Worm (Caenorhabditis elegans) whole organism, late embryonic: ENCODE measurements around the gene C50D2.1.

Experiments
- C08G9.2 ChIP-seq: sonication (generic microtip); optimal IDR thresholded peaks from 2 replicates; lab custom pipeline; 2016; ENCODE audit warnings: mild to moderate bottlenecking, missing genetic modification characterization, moderate library complexity, missing compliant biosample characterization
- C38D4.7 ChIP-seq: fragments of 200-800 bp; sonication (Bioruptor generic); optimal IDR thresholded peaks from 2 replicates; lab custom pipeline; 2018; ENCODE audit warnings: mild to moderate bottlenecking, missing genetic modification characterization, moderate library complexity, missing compliant biosample characterization
- Y22D7AL.16 ChIP-seq: sonication (generic microtip); optimal IDR thresholded peaks from 2 replicates; lab custom pipeline; 2016; ENCODE audit warnings: missing genetic modification characterization, missing compliant biosample characterization
- ceh-18 ChIP-seq: sonication (generic microtip); optimal IDR thresholded peaks from 2 replicates; lab custom pipeline; 2016; ENCODE audit warnings: missing genetic modification characterization, missing compliant biosample characterization
- ceh-24 ChIP-seq: sonication (generic microtip); optimal IDR thresholded peaks from 2 replicates; lab custom pipeline; 2016; ENCODE audit warnings: mild to moderate bottlenecking, missing genetic modification characterization, missing compliant biosample characterization
- ceh-31 ChIP-seq: sonication (generic microtip); optimal IDR thresholded peaks from 2 replicates; lab custom pipeline; 2016; ENCODE audit warnings: missing genetic modification characterization, missing compliant biosample characterization
- ceh-34 ChIP-seq: sonication (generic microtip); optimal IDR thresholded peaks from 2 replicates; lab custom pipeline; 2016; ENCODE audit warnings: mild to moderate bottlenecking, missing genetic modification characterization, missing compliant biosample characterization
- ceh-48 ChIP-seq: sonication (generic microtip); optimal IDR thresholded peaks from 2 replicates; lab custom pipeline; 2016; ENCODE audit warnings: missing genetic modification characterization, inconsistent platforms, missing compliant biosample characterization
- che-1 ChIP-seq: sonication (generic microtip); optimal IDR thresholded peaks from 2 replicates; lab custom pipeline; 2016; ENCODE audit warnings: mild to moderate bottlenecking, missing genetic modification characterization, missing compliant biosample characterization
- dmd-4 ChIP-seq: sonication (generic microtip); optimal IDR thresholded peaks from 2 replicates; lab custom pipeline; 2016; ENCODE audit warnings: borderline replicate concordance, missing genetic modification characterization, missing compliant biosample characterization
- dve-1 ChIP-seq: sonication (generic microtip); optimal IDR thresholded peaks from 2 replicates; lab custom pipeline; 2017; ENCODE audit warnings: antibody characterized with exemption, mild to moderate bottlenecking, missing genetic modification characterization, missing compliant biosample characterization
- elt-2 ChIP-seq: sonication (generic microtip); optimal IDR thresholded peaks from 2 replicates; lab custom pipeline; 2016; ENCODE audit warnings: missing genetic modification reagents, missing genetic modification characterization, missing compliant biosample characterization
- ets-4 ChIP-seq: sonication (generic microtip); optimal IDR thresholded peaks from 2 replicates; lab custom pipeline; 2016; ENCODE audit warnings: missing genetic modification characterization, missing compliant biosample characterization
- hlh-13 ChIP-seq: fragments of 200-800 bp; sonication (Bioruptor generic); optimal IDR thresholded peaks from 2 replicates; lab custom pipeline; 2018; ENCODE audit warnings: mild to moderate bottlenecking, missing genetic modification characterization, missing compliant biosample characterization
- hlh-15 ChIP-seq: sonication (generic microtip); optimal IDR thresholded peaks from 2 replicates; lab custom pipeline; 2016; ENCODE audit warnings: missing genetic modification characterization, missing compliant biosample characterization
- hlh-30 ChIP-seq: sonication (generic microtip); optimal IDR thresholded peaks from 2 replicates; lab custom pipeline; 2017; ENCODE audit warnings: antibody characterized with exemption, missing genetic modification characterization, missing compliant biosample characterization; ENCODE audit not compliant: insufficient read depth
- hlh-6 ChIP-seq: sonication (generic microtip); optimal IDR thresholded peaks from 2 replicates; lab custom pipeline; 2016; ENCODE audit warnings: missing genotype, missing genetic modification characterization, missing compliant biosample characterization
- hlh-8 ChIP-seq: sonication (generic microtip); optimal IDR thresholded peaks from 2 replicates; lab custom pipeline; 2016; ENCODE audit warnings: missing genotype, missing genetic modification characterization, missing compliant biosample characterization
- lin-11 ChIP-seq: fragments of 200-800 bp; sonication (Bioruptor generic); optimal IDR thresholded peaks from 2 replicates; lab custom pipeline; 2018; ENCODE audit warnings: mild to moderate bottlenecking, missing genetic modification characterization, missing compliant biosample characterization
- nfya-1 ChIP-seq: sonication (generic microtip); optimal IDR thresholded peaks from 2 replicates; lab custom pipeline; 2017; ENCODE audit warnings: missing genetic modification characterization, mild to moderate bottlenecking, missing compliant biosample characterization, antibody characterized with exemption, moderate library complexity
- nhr-232 ChIP-seq: sonication (generic microtip); optimal IDR thresholded peaks from 2 replicates; lab custom pipeline; 2016; ENCODE audit warnings: missing genetic modification characterization, missing compliant biosample characterization
- pag-3 ChIP-seq: sonication (generic microtip); optimal IDR thresholded peaks from 2 replicates; lab custom pipeline; 2016; ENCODE audit warnings: missing compliant biosample characterization, missing genetic modification characterization, borderline replicate concordance
- pat-9 ChIP-seq: fragments of 200-800 bp; sonication (Bioruptor generic); optimal IDR thresholded peaks from 2 replicates; lab custom pipeline; 2018; ENCODE audit warnings: mild to moderate bottlenecking, missing genetic modification characterization, moderate library complexity, missing compliant biosample characterization
- pax-1 ChIP-seq: fragments of 150-350 bp; optimal IDR thresholded peaks from 2 replicates; lab custom pipeline; 2014; ENCODE audit warnings: missing biosample characterization, missing genetic modification characterization
- pqm-1 ChIP-seq: sonication (generic microtip); optimal IDR thresholded peaks from 2 replicates; lab custom pipeline; 2016; ENCODE audit warnings: missing genetic modification characterization, missing compliant biosample characterization
- ref-2 ChIP-seq: sonication (generic microtip); optimal IDR thresholded peaks from 2 replicates; lab custom pipeline; 2016; ENCODE audit warnings: missing genetic modification characterization, missing compliant biosample characterization
- rnt-1 ChIP-seq: sonication (generic microtip); optimal IDR thresholded peaks from 2 replicates; lab custom pipeline; 2016; ENCODE audit warnings: missing genetic modification characterization, missing compliant biosample characterization
- sdc-2 ChIP-seq: sonication (generic microtip); optimal IDR thresholded peaks from 2 replicates; lab custom pipeline; 2016; ENCODE audit warnings: missing genotype, missing genetic modification characterization, missing compliant biosample characterization
- syd-9 ChIP-seq: sonication (generic microtip); optimal IDR thresholded peaks from 2 replicates; lab custom pipeline; 2016; ENCODE audit warnings: mild to moderate bottlenecking, missing genetic modification characterization, moderate library complexity, missing compliant biosample characterization
- tbx-2 ChIP-seq: sonication (generic microtip); optimal IDR thresholded peaks from 2 replicates; lab custom pipeline; 2016; ENCODE audit warnings: missing genetic modification characterization, missing compliant biosample characterization
- unc-42 ChIP-seq: sonication (generic microtip); optimal IDR thresholded peaks from 2 replicates; lab custom pipeline; 2016; ENCODE audit warnings: missing genotype, missing genetic modification characterization, missing compliant biosample characterization
- unc-55 ChIP-seq: sonication (generic microtip); optimal IDR thresholded peaks from 2 replicates; lab custom pipeline; 2017; ENCODE audit warnings: missing biosample characterization, missing genetic modification reagents, missing genetic modification characterization
- zip-5 ChIP-seq: sonication (generic microtip); optimal IDR thresholded peaks from 2 replicates; lab custom pipeline; 2016; ENCODE audit warnings: missing genetic modification characterization, missing compliant biosample characterization

Gene C50D2.1

DNA sequence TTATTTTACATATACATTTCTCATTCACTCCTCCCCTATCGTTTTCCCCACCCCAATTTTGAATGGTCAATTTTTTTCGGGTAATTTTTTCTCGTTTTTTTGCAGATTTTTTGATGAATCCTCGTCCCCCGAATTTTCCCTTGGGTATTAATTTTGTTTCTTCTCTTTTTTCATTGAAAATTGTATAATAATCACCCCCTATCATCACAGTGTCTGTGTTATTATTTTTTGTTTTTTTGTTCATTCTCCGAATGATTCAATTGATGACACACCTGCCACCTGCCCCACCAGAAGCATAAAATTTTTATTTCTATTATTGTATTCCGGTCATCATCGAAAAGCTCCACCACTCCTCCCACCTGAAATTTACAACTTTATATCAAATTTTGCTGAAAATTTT lies 40.9 kb downstream of the C50D2.1 start, which contains the start of gene T25D3.3:
Gene T25D3.3, plus strand, starts transcription at position 301 of the 400 bp plus-strand sequence.
- TF ChIP-seq hlh-8 (tag; lab: Kevin White, UChicago) = no peak

DNA sequence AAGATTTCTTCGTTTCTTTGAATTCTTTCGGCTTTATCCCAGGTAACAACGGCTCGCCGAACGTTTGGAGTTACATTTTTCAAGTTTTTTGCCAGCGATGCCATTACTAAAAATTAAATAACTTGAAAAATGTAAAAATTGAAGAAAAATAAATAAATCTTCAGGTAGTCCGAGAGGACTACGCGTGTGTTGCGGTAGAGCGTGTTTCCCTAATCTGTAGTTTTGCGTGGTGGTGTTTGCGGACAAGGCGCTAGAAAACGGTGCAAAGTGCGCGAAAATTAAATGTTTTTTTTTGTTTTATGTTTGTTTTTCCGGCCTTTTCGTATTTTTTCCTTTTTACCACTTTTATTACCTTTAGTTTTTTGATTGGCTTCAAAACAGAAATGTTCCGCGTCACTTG lies 44.5 kb downstream of the C50D2.1 start, which contains the start of gene mrpl-28:
Gene mrpl-28, minus strand, starts transcription at position 106 of the 400 bp plus-strand sequence.
- TF ChIP-seq C08G9.2 (tag; lab: Kevin White, UChicago) (peak; percentile 46), hlh-15 (tag; lab: Kevin White, UChicago) (no peak), ceh-34 (tag; lab: Kevin White, UChicago) (peak; percentile 25), zip-5 (tag; lab: Kevin White, UChicago) (no peak), hlh-6 (no peak), nhr-232 (tag; lab: Kevin White, UChicago) (no peak), tbx-2 (tag; lab: Kevin White, UChicago) (peak; percentile 40), unc-42 (tag; lab: Kevin White, UChicago) (peak; percentile 69), ceh-31 (tag; lab: Kevin White, UChicago) (peak; percentile 51), pqm-1 (tag; lab: Kevin White, UChicago) (peak; percentile 43), ceh-24 (tag; lab: Kevin White, UChicago) (no peak), hlh-13 (GFP tag; lab: Kevin White, UChicago) (no peak), ceh-48 (tag; lab: Kevin White, UChicago) (no peak), ets-4 (tag; lab: Kevin White, UChicago) (peak; percentile 50), nfya-1 (tag; lab: Kevin White, UChicago) (peak; percentile 66), dve-1 (tag; lab: Kevin White, UChicago) (peak; percentile 57), pag-3 (tag; lab: Kevin White, UChicago) (no peak), sdc-2 (tag; lab: Kevin White, UChicago) (no peak), pax-1 (peak; percentile 71), lin-11 (tag; lab: Kevin White, UChicago) (no peak), elt-2 (tag; lab: Kevin White, UChicago) (peak; percentile 63), ceh-18 (tag; lab: Kevin White, UChicago) (peak; percentile 52), syd-9 (tag; lab: Kevin White, UChicago) (no peak)

DNA sequence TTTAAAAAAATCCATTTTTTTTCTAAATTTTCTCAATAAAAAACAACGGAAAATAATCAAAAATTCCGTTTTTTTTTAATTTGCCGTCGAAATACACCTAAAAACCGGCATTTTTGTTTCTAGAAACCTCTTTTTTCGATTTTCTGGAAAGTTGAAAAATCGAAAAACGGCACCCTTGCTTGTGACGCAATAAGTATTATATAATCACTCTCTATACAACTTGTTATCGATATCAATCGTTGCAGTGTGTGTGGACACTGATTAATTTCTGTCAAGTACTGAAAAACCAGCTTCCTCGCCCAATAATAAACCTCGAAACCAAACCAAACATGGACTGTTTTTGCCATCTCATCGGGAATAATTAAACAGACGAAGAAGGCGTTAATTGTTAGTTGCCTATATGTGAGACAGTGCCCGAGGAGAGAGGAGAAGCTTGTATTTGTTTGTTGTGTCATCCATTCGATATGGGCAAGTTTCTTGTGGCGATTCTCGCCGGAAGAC lies 45.7 kb downstream of the C50D2.1 start:
- TF ChIP-seq elt-2 (tag; lab: Kevin White, UChicago) (peak; percentile 65), C38D4.7 (GFP tag; lab: Kevin White, UChicago) (no peak)

DNA sequence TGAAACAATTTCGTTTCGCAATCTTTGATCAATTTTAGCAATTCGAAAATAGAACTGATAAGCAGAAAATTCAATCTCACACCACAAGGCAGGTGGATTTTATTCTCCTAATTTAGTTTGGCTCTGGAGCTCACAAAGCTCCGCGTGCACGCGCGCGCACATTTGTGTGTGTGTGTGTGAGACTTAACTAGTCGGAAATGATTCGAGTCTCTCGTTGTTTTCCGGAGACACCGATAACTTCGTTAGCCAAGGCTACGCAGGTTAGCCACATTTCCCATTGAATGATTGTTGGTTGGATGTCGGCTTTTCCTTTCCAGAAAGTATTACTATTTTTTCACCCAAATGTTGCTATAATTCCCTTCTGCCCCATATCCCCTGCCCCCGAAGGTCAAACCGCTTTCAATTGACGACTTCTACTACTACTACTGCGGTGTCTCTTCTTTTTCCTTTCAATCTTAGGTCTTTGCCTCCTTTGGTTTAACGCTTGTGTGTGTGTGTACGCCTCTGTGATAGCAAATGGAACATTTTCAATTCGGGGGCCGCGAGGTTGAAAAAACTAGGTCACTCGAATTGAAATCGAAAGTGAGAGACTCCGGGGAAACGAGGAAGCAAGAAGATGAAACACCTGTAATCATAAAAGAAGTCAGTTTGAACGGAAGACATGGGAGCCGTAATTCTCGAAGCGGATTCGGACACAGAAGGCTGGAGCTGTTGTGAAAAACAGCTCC lies 46.8 kb downstream of the C50D2.1 start:
- TF ChIP-seq rnt-1 (tag; lab: Kevin White, UChicago) (peak; percentile 5), pqm-1 (tag; lab: Kevin White, UChicago) (no peak), dmd-4 (tag; lab: Kevin White, UChicago) (peak; percentile 21), unc-42 (tag; lab: Kevin White, UChicago) (peak; percentile 93), ceh-18 (tag; lab: Kevin White, UChicago) (no peak)

DNA sequence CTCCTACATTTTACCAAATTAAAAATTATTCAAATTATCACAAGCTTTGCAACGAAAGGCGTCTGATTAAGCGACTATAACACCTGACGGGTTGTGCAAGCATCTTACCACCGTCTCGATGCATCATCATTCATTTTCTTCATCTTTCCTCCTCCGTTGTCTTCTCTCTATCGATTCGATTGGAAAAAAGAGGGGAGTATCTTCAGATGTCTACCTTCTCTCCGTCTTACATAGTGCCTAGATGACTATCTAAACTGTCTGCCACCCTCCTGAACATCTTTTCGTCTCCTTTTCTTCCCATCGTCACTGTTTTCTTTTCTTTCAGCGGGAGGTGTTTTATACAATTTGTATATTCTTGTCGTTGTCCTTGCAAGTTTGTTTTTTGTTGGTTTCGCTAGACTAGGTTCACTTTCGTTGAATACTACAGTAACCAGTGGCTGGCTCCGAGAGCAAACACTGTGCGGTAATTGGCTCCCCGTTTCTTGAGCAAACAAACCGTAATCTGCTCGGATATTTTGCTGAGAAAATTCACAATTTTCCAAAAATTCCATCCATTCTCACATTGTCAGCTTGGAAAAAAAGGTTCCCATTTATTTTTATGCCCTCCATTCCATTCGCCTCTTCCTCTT lies 48.0 kb downstream of the C50D2.1 start:
- peak; percentile 28 for TF ChIP-seq dve-1 (tag; lab: Kevin White, UChicago)
- no peak for TF ChIP-seq ref-2 (tag; lab: Kevin White, UChicago)
- TF ChIP-seq unc-42 (tag; lab: Kevin White, UChicago) = no peak
- TF ChIP-seq nhr-232 (tag; lab: Kevin White, UChicago) = no peak
- TF ChIP-seq che-1 (tag; lab: Kevin White, UChicago) = no peak
- no peak for TF ChIP-seq pag-3 (tag; lab: Kevin White, UChicago)
- no peak for TF ChIP-seq C08G9.2 (tag; lab: Kevin White, UChicago)
- no peak for TF ChIP-seq hlh-13 (GFP tag; lab: Kevin White, UChicago)
- peak; percentile 64 for TF ChIP-seq unc-55
- TF ChIP-seq Y22D7AL.16 (tag; lab: Kevin White, UChicago) = no peak
- TF ChIP-seq hlh-6 = no peak
- peak; percentile 5 for TF ChIP-seq elt-2 (tag; lab: Kevin White, UChicago)
- TF ChIP-seq nfya-1 (tag; lab: Kevin White, UChicago) = peak; percentile 62
- TF ChIP-seq pat-9 = no peak
- no peak for TF ChIP-seq hlh-30
- TF ChIP-seq syd-9 (tag; lab: Kevin White, UChicago) = no peak
- peak; percentile 22 for TF ChIP-seq ceh-18 (tag; lab: Kevin White, UChicago)
